Fruit fly (Drosophila melanogaster) whole organism, embryonic: ENCODE data around the gene Ugt37D1.

Experiments used
- ATbp ChIP-seq: fragments of 200-800 bp; sonication (Bioruptor generic); optimal IDR thresholded peaks from 2 replicates; lab custom pipeline; 2017; ENCODE audit warnings: missing biosample characterization, mild to moderate bottlenecking, missing genetic modification characterization, missing genetic modification reagents
- Aef1 ChIP-seq: fragments of 200-800 bp; sonication (Bioruptor generic); IDR thresholded peaks from 3 replicates; pipeline ENCODE4 v1.3.6; 2022; ENCODE audit warnings: missing biosample characterization, missing genetic modification characterization
- Asciz ChIP-seq: fragments of 200-800 bp; sonication (Bioruptor generic); optimal IDR thresholded peaks from 2 replicates; lab custom pipeline; 2017; ENCODE audit warnings: missing biosample characterization, mild to moderate bottlenecking, missing genetic modification characterization, missing genetic modification reagents
- Atf6 ChIP-seq: fragments of 200-800 bp; sonication (Bioruptor generic); IDR thresholded peaks from 2 replicates; pipeline ENCODE4 v1.3.6; 2022; ENCODE audit warnings: missing biosample characterization, missing genetic modification characterization
- BtbVII ChIP-seq: fragments of 200-800 bp; sonication (Bioruptor generic); optimal IDR thresholded peaks from 3 replicates; lab custom pipeline; 2017; ENCODE audit warnings: missing biosample characterization, mild to moderate bottlenecking, missing genetic modification characterization
- CG10209 ChIP-seq: fragments of 200-800 bp; sonication (Bioruptor generic); optimal IDR thresholded peaks from 3 replicates; lab custom pipeline; 2017; ENCODE audit warnings: missing biosample characterization, mild to moderate bottlenecking, missing genetic modification characterization, missing genetic modification reagents
- CG1024 ChIP-seq: fragments of 200-800 bp; sonication (Bioruptor generic); IDR thresholded peaks from 2 replicates; pipeline ENCODE4 v1.3.6; 2022; ENCODE audit warnings: missing biosample characterization, missing genetic modification characterization
- CG10321 ChIP-seq: fragments of 200-800 bp; sonication (Bioruptor generic); IDR thresholded peaks from 2 replicates; pipeline ENCODE4 v1.3.6; 2022; ENCODE audit warnings: missing biosample characterization, missing genetic modification characterization
- CG11456 ChIP-seq: fragments of 200-800 bp; sonication (Bioruptor generic); IDR thresholded peaks from 3 replicates; pipeline ENCODE4 v1.3.6; 2022; ENCODE audit warnings: missing biosample characterization, missing genetic modification characterization
- CG12104 ChIP-seq: fragments of 200-800 bp; sonication (Bioruptor generic); optimal IDR thresholded peaks from 3 replicates; lab custom pipeline; 2016; ENCODE audit warnings: missing biosample characterization, missing genetic modification characterization
- CG13287 ChIP-seq: fragments of 200-800 bp; sonication (Bioruptor generic); IDR thresholded peaks from 2 replicates; pipeline ENCODE4 v1.3.6; 2022; ENCODE audit warnings: missing biosample characterization, missing genetic modification characterization; ENCODE audit not compliant: partially characterized antibody
- CG13624 ChIP-seq: fragments of 200-800 bp; sonication (Bioruptor generic); optimal IDR thresholded peaks from 2 replicates; lab custom pipeline; 2016; ENCODE audit warnings: missing biosample characterization, missing genetic modification characterization
- CG14014 ChIP-seq: fragments of 200-800 bp; sonication (Bioruptor generic); IDR thresholded peaks from 2 replicates; pipeline ENCODE4 v1.3.6; 2022; ENCODE audit warnings: missing biosample characterization, missing genetic modification characterization
- CG15601 ChIP-seq: fragments of 200-800 bp; sonication (Bioruptor generic); optimal IDR thresholded peaks from 3 replicates; lab custom pipeline; 2019; ENCODE audit warnings: missing biosample characterization, mild to moderate bottlenecking, missing genetic modification characterization, moderate library complexity
- CG17829 ChIP-seq: fragments of 200-800 bp; optimal IDR thresholded peaks from 2 replicates; lab custom pipeline; 2019; ENCODE audit warnings: missing biosample characterization, mild to moderate bottlenecking, missing genetic modification characterization, moderate library complexity
- CG18011 ChIP-seq: fragments of 200-800 bp; sonication (Bioruptor generic); optimal IDR thresholded peaks from 2 replicates; lab custom pipeline; 2017; ENCODE audit warnings: missing biosample characterization, missing genetic modification characterization, mild to moderate bottlenecking, moderate library complexity, missing genotype
- CG2120 ChIP-seq: fragments of 200-800 bp; sonication (Bioruptor generic); optimal IDR thresholded peaks from 3 replicates; lab custom pipeline; 2016; ENCODE audit warnings: missing biosample characterization, missing genetic modification characterization
- CG3726 ChIP-seq: fragments of 200-800 bp; sonication (Bioruptor generic); IDR thresholded peaks from 3 replicates; pipeline ENCODE4, ENCODE4 v1.3.6; 2022; ENCODE audit warnings: missing biosample characterization, missing genetic modification characterization
- CG3995 ChIP-seq: fragments of 200-800 bp; sonication (Bioruptor generic); optimal IDR thresholded peaks from 3 replicates; lab custom pipeline; 2016; ENCODE audit warnings: missing biosample characterization, missing genetic modification characterization
- CG4360 ChIP-seq: fragments of 200-800 bp; sonication (Bioruptor generic); IDR thresholded peaks from 2 replicates; pipeline ENCODE4 v1.3.6; 2022; ENCODE audit warnings: missing biosample characterization, missing genetic modification characterization
- CG7987 ChIP-seq: fragments of 200-800 bp; sonication (Bioruptor generic); optimal IDR thresholded peaks from 2 replicates; lab custom pipeline; 2018; ENCODE audit warnings: missing biosample characterization, mild to moderate bottlenecking, missing genetic modification characterization, moderate library complexity
- CrebB ChIP-seq: fragments of 200-800 bp; sonication (Bioruptor generic); optimal IDR thresholded peaks from 3 replicates; lab custom pipeline; 2018; ENCODE audit warnings: missing biosample characterization, mild to moderate bottlenecking, missing genetic modification characterization
- D ChIP-seq, 2 experiments: fragments of 200-800 bp in 1 of 2; fragments of >200 bp in 1 of 2; sonication (Bioruptor generic) in 1 of 2; optimal IDR thresholded peaks; 2 replicates in 1 of 2; 3 replicates in 1 of 2; lab custom pipeline; 2017; ENCODE audit warnings: mild to moderate bottlenecking in 1 of 2, missing biosample characterization in 1 of 2, missing genetic modification characterization in 1 of 2, missing genetic modification reagents in 1 of 2
- Elba2 ChIP-seq: fragments of 200-800 bp; sonication (Bioruptor generic); optimal IDR thresholded peaks from 3 replicates; lab custom pipeline; 2016; ENCODE audit warnings: missing biosample characterization, missing genetic modification characterization
- GATAe ChIP-seq: fragments of 200-800 bp; sonication (Bioruptor generic); conservative IDR thresholded peaks from 2 replicates; pipeline ENCODE4 v1.3.6; 2022; ENCODE audit warnings: missing biosample characterization, missing genetic modification characterization
- Gug ChIP-seq: fragments of 200-800 bp; sonication (Bioruptor generic); IDR thresholded peaks from 4 replicates; pipeline ENCODE4 v1.3.6; 2022; ENCODE audit warnings: missing biosample characterization, missing genetic modification characterization
- HmgZ ChIP-seq: fragments of 200-800 bp; sonication (Bioruptor generic); optimal IDR thresholded peaks from 2 replicates; lab custom pipeline; 2018; ENCODE audit warnings: missing biosample characterization, mild to moderate bottlenecking, missing genetic modification characterization
- Mes4 ChIP-seq: fragments of 200-800 bp; sonication (Bioruptor generic); optimal IDR thresholded peaks from 2 replicates; lab custom pipeline; 2016; ENCODE audit warnings: missing biosample characterization, missing genetic modification characterization
- NfI ChIP-seq: fragments of 200-800 bp; sonication (Bioruptor generic); optimal IDR thresholded peaks from 3 replicates; lab custom pipeline; 2018; ENCODE audit warnings: missing biosample characterization, mild to moderate bottlenecking, missing genetic modification characterization, moderate library complexity
- Six4 ChIP-seq: fragments of 200-800 bp; sonication (Bioruptor generic); optimal IDR thresholded peaks from 2 replicates; lab custom pipeline; 2016; ENCODE audit warnings: missing biosample characterization, missing genetic modification characterization
- Sox100B ChIP-seq: fragments of 200-800 bp; sonication (Bioruptor generic); optimal IDR thresholded peaks from 3 replicates; lab custom pipeline; 2018; ENCODE audit warnings: missing biosample characterization, mild to moderate bottlenecking, missing genetic modification characterization
- Ssrp ChIP-seq: fragments of 200-800 bp; sonication (Bioruptor generic); optimal IDR thresholded peaks from 2 replicates; lab custom pipeline; 2018; ENCODE audit warnings: missing biosample characterization, mild to moderate bottlenecking, missing genetic modification characterization, moderate library complexity
- Xbp1 ChIP-seq: fragments of 200-800 bp; sonication (Bioruptor generic); optimal IDR thresholded peaks from 3 replicates; lab custom pipeline; 2016; ENCODE audit warnings: missing biosample characterization, mild to moderate bottlenecking, missing genetic modification characterization
- bcd ChIP-seq: fragments of 200-800 bp; sonication (Bioruptor generic); optimal IDR thresholded peaks from 2 replicates; lab custom pipeline; 2017; ENCODE audit warnings: missing biosample characterization, mild to moderate bottlenecking, missing genetic modification characterization
- chif ChIP-seq, 2 experiments: fragments of 200-800 bp; sonication (Bioruptor generic); optimal IDR thresholded peaks; 3 replicates each; lab custom pipeline; 2016; ENCODE audit warnings: missing biosample characterization in 2 of 2, missing genetic modification characterization in 2 of 2
- danr ChIP-seq: fragments of 200-800 bp; sonication (Bioruptor generic); IDR thresholded peaks from 2 replicates; pipeline ENCODE4 v1.3.6; 2022; ENCODE audit warnings: missing biosample characterization, missing genetic modification characterization
- dimm ChIP-seq: fragments of 200-800 bp; sonication (Bioruptor generic); IDR thresholded peaks from 2 replicates; pipeline ENCODE4 v1.3.6; 2022; ENCODE audit warnings: missing biosample characterization, missing genetic modification characterization
- en ChIP-seq: fragments of 200-800 bp; sonication (Bioruptor generic); optimal IDR thresholded peaks from 2 replicates; lab custom pipeline; 2016; ENCODE audit warnings: missing biosample characterization, missing genetic modification characterization
- fd102C ChIP-seq: fragments of 200-800 bp; sonication (Bioruptor generic); optimal IDR thresholded peaks from 2 replicates; lab custom pipeline; 2018; ENCODE audit warnings: missing biosample characterization, mild to moderate bottlenecking, missing genetic modification characterization, moderate library complexity
- fd3F ChIP-seq: fragments of 200-800 bp; sonication (Bioruptor generic); optimal IDR thresholded peaks from 2 replicates; lab custom pipeline; 2018; ENCODE audit warnings: missing biosample characterization, mild to moderate bottlenecking, missing genetic modification characterization, moderate library complexity
- fd96Cb ChIP-seq: fragments of 200-800 bp; sonication (Bioruptor generic); optimal IDR thresholded peaks from 2 replicates; lab custom pipeline; 2018; ENCODE audit warnings: missing biosample characterization, mild to moderate bottlenecking, missing genetic modification characterization, moderate library complexity
- gcm ChIP-seq: fragments of 200-800 bp; sonication (Bioruptor generic); optimal IDR thresholded peaks from 2 replicates; lab custom pipeline; 2019; ENCODE audit warnings: missing biosample characterization, mild to moderate bottlenecking, missing genetic modification characterization, moderate library complexity
- gsb ChIP-seq: fragments of 200-800 bp; sonication (Bioruptor generic); IDR thresholded peaks from 2 replicates; pipeline ENCODE4 v1.3.6; 2022; ENCODE audit warnings: missing biosample characterization, missing genetic modification characterization
- odd ChIP-seq: fragments of 200-800 bp; sonication (Bioruptor generic); optimal IDR thresholded peaks from 2 replicates; lab custom pipeline; 2017; ENCODE audit warnings: missing biosample characterization, mild to moderate bottlenecking, missing genetic modification characterization
- phol ChIP-seq: fragments of 200-800 bp; sonication (Bioruptor generic); optimal IDR thresholded peaks from 3 replicates; lab custom pipeline; 2018; ENCODE audit warnings: missing biosample characterization, mild to moderate bottlenecking, missing genetic modification characterization, moderate library complexity
- sc ChIP-seq, 3 experiments: fragments of >200 bp in 2 of 3; fragments of 200-800 bp in 1 of 3; sonication (Bioruptor generic) in 1 of 3; optimal IDR thresholded peaks; 2 replicates in 2 of 3; 3 replicates in 1 of 3; lab custom pipeline; 2017; ENCODE audit warnings: mild to moderate bottlenecking in 1 of 3, missing biosample characterization in 1 of 3, missing genetic modification characterization in 1 of 3, missing genetic modification reagents in 1 of 3
- sisA ChIP-seq: fragments of 200-800 bp; sonication (Bioruptor generic); IDR thresholded peaks from 2 replicates; pipeline ENCODE4 v1.3.6; 2022; ENCODE audit warnings: missing biosample characterization, missing genetic modification characterization
- trem ChIP-seq: fragments of 200-800 bp; optimal IDR thresholded peaks from 3 replicates; lab custom pipeline; 2019; ENCODE audit warnings: missing biosample characterization, mild to moderate bottlenecking, missing genetic modification characterization, moderate library complexity
- z ChIP-seq: fragments of 200-800 bp; sonication (Bioruptor generic); IDR thresholded peaks from 3 replicates; pipeline ENCODE4 v1.3.6; 2022; ENCODE audit warnings: missing biosample characterization, missing genetic modification characterization

Gene Ugt37D1

DNA sequence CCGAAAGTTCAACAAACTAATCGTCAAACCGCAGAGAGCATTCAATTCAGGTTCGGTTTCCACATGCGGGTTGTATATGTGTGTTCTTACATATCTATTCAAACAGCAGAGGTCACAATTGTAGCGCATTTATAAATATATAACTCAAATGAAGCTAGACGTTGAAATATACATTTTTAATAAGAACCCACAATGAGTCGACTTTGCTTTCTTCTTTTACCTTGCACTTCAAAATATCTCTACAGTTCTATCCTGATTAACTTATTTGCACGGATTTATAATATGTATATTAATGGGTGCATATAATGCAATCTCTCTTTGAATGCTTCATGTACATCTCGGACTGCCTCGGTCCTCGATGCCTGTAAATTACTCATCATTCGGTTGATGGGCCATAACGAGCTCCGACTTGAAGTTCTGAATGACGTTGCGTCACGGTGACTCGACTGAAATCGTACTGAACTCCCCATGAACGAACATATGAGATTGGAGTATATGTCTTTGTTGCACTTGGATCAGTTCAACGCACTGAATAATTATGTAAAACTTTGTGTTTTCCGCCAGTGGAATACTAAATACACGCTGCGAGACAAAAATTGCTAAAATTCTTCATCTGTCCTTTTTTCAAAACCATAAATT lies 19.6 kb downstream of the Ugt37D1 start (continued):
- TF ChIP-seq CG18011 (GFP tag; lab: Kevin White, UChicago) (no peak), Mes4 (no peak), fd102C (no peak), sisA (GFP tag; lab: Robert Waterston, UW) (0 out of 2 replicates have a peak, but pooled peaks have one; percentile 25), trem (tag; lab: Kevin White, UChicago) (peak; percentile 24), CG13287 (no peak), CG3995 (GFP tag; lab: Kevin White, UChicago) (no peak), odd (GFP tag; lab: Kevin White, UChicago) (no peak), CG10321 (GFP tag; lab: Robert Waterston, UW) (no peak), Six4 (GFP tag; lab: Kevin White, UChicago) (no peak), phol (peak; percentile 57), danr (GFP tag; lab: Robert Waterston, UW) (no peak), CG15601 (tag; lab: Kevin White, UChicago) (peak; percentile 52), bcd (GFP tag; lab: Kevin White, UChicago) (no peak), CG13624 (no peak), CG2120 (GFP tag; lab: Kevin White, UChicago) (no peak), CrebB (no peak), BtbVII (GFP tag; lab: Kevin White, UChicago) (no peak), gsb (GFP tag; lab: Robert Waterston, UW) (no peak), ATbp (peak; percentile 46), gcm (GFP tag; lab: Kevin White, UChicago) (peak; percentile 86), CG12104 (no peak), Sox100B (GFP tag; lab: Kevin White, UChicago) (peak; percentile 32), fd96Cb (tag; lab: Kevin White, UChicago) (peak; percentile 37), D (optimal IDR thresholded peaks at IDR 0.05; lab: Kevin White, UChicago) (no peak), D (GFP tag; optimal IDR thresholded peaks at IDR 0.05; lab: Kevin White, UChicago) (peak; percentile 54), dimm (GFP tag; lab: Robert Waterston, UW) (no peak), z (GFP tag; lab: Robert Waterston, UW) (no peak), NfI (GFP tag; lab: Kevin White, UChicago) (peak; percentile 21), sc (optimal IDR thresholded peaks at IDR 0.05; lab: Kevin White, UChicago) (no peak), sc (GFP tag; optimal IDR thresholded peaks at IDR 0.05; lab: Kevin White, UChicago) (no peak), CG3726 (GFP tag; lab: Robert Waterston, UW) (no peak), Ssrp (tag; lab: Kevin White, UChicago) (peak; percentile 13), HmgZ (tag; lab: Kevin White, UChicago) (no peak), CG14014 (no peak), CG7987 (GFP tag; lab: Kevin White, UChicago) (no peak), en (GFP tag; lab: Kevin White, UChicago) (no peak), GATAe (no peak), Atf6 (GFP tag; lab: Robert Waterston, UW) (peak; percentile 25; the same call in 1 of the 2 replicates), CG11456 (GFP tag; lab: Robert Waterston, UW) (no peak), chif (GFP tag; optimal IDR thresholded peaks at IDR 0.05; lab: Kevin White, UChicago) (peak in 1 of 2 experiments; percentile 13), Aef1 (GFP tag; lab: Robert Waterston, UW) (no peak), Elba2 (GFP tag; lab: Kevin White, UChicago) (no peak), Gug (no peak), CG1024 (no peak), fd3F (GFP tag; lab: Kevin White, UChicago) (no peak), CG17829 (tag; lab: Kevin White, UChicago) (peak; percentile 43), Asciz (peak; percentile 40), CG10209 (GFP tag; lab: Kevin White, UChicago) (peak; percentile 13), Xbp1 (GFP tag; lab: Kevin White, UChicago) (peak; percentile 12), CG4360 (GFP tag; lab: Robert Waterston, UW) (no peak)
